Worm (Caenorhabditis elegans): ENCODE data around the gene Y82E9BR.14.

ce11 chrIII:1429275-1429674 is 15.4 kb upstream of the Y82E9BR.14 start:
- TF ChIP-seq him-1 (tag; optimal IDR thresholded peaks at IDR 0.05) (no peak), dao-5 (tag; optimal IDR thresholded peaks at IDR 0.05) (no peak), W03F9.2 (tag; optimal IDR thresholded peaks at IDR 0.05) (no peak)

Data from whole organism, L4/young adult.